Fruit fly (Drosophila melanogaster) whole organism, embryonic: ENCODE results near the gene HUWE1.

Experiments
- Adf1 ChIP-seq: fragments of 200-800 bp; sonication (Bioruptor generic); IDR thresholded peaks from 2 replicates; pipeline ENCODE4 v1.3.6; 2022; ENCODE audit warnings: missing biosample characterization, missing genetic modification characterization
- Awh ChIP-seq: fragments of 200-800 bp; sonication (Bioruptor generic); IDR thresholded peaks from 2 replicates; pipeline ENCODE4, ENCODE4 v1.3.6; 2022; ENCODE audit warnings: missing biosample characterization, missing genetic modification characterization
- B-H1 ChIP-seq: fragments of 200-800 bp; sonication (Bioruptor generic); IDR thresholded peaks from 3 replicates; pipeline ENCODE4 v1.3.6; 2022; ENCODE audit warnings: missing biosample characterization, missing genetic modification characterization
- Bdp1 ChIP-seq: fragments of 200-800 bp; sonication (Bioruptor generic); optimal IDR thresholded peaks from 3 replicates; lab custom pipeline; 2016; ENCODE audit warnings: missing biosample characterization, missing genetic modification characterization
- C15 ChIP-seq: fragments of 200-800 bp; sonication (Bioruptor generic); IDR thresholded peaks from 3 replicates; pipeline ENCODE4 v1.3.6; 2022; ENCODE audit warnings: missing biosample characterization, missing genetic modification characterization
- CG10274 ChIP-seq: fragments of 200-800 bp; sonication (Bioruptor generic); optimal IDR thresholded peaks from 3 replicates; lab custom pipeline; 2017; ENCODE audit warnings: missing biosample characterization, mild to moderate bottlenecking, missing genetic modification characterization
- CG10543 ChIP-seq: fragments of 200-800 bp; sonication (Bioruptor generic); optimal IDR thresholded peaks from 3 replicates; lab custom pipeline; 2017; ENCODE audit warnings: missing biosample characterization, mild to moderate bottlenecking, missing genetic modification characterization, moderate library complexity
- CG12769 ChIP-seq: fragments of 200-800 bp; sonication (Bioruptor generic); optimal IDR thresholded peaks from 2 replicates; lab custom pipeline; 2019; ENCODE audit warnings: missing biosample characterization, mild to moderate bottlenecking, missing genetic modification characterization, moderate library complexity
- CG13287 ChIP-seq: fragments of 200-800 bp; sonication (Bioruptor generic); IDR thresholded peaks from 2 replicates; pipeline ENCODE4 v1.3.6; 2022; ENCODE audit warnings: missing biosample characterization, missing genetic modification characterization; ENCODE audit not compliant: partially characterized antibody
- CG13775 ChIP-seq: fragments of 200-800 bp; sonication (Bioruptor generic); optimal IDR thresholded peaks from 3 replicates; lab custom pipeline; 2017; ENCODE audit warnings: missing biosample characterization, mild to moderate bottlenecking, missing genetic modification characterization
- CG14441 ChIP-seq: fragments of 200-800 bp; sonication (Bioruptor generic); IDR thresholded peaks from 2 replicates; pipeline ENCODE4 v1.3.6; 2022; ENCODE audit warnings: missing biosample characterization, missing genetic modification characterization
- CG15514 ChIP-seq: fragments of 200-800 bp; sonication (Bioruptor generic); optimal IDR thresholded peaks from 3 replicates; lab custom pipeline; 2017; ENCODE audit warnings: missing biosample characterization, missing genetic modification characterization, mild to moderate bottlenecking, moderate library complexity, missing genetic modification reagents
- CG1602 ChIP-seq: fragments of 200-800 bp; sonication (Bioruptor generic); optimal IDR thresholded peaks from 3 replicates; lab custom pipeline; 2016; ENCODE audit warnings: missing biosample characterization, missing genetic modification characterization
- CG16813 ChIP-seq: fragments of 200-800 bp; sonication (Bioruptor generic); IDR thresholded peaks from 3 replicates; pipeline ENCODE4 v1.3.6; 2022; ENCODE audit warnings: missing biosample characterization, missing genetic modification characterization; ENCODE audit not compliant: partially characterized antibody
- CG17186 ChIP-seq: fragments of 200-800 bp; sonication (Bioruptor generic); optimal IDR thresholded peaks from 3 replicates; lab custom pipeline; 2017; ENCODE audit warnings: missing biosample characterization, missing genetic modification reagents, missing genetic modification characterization
- CG17612 ChIP-seq: fragments of 200-800 bp; sonication (Bioruptor generic); IDR thresholded peaks from 2 replicates; pipeline ENCODE4 v1.3.6; 2022; ENCODE audit warnings: missing biosample characterization, missing genetic modification characterization
- CG18262 ChIP-seq: fragments of 200-800 bp; optimal IDR thresholded peaks from 3 replicates; lab custom pipeline; 2019; ENCODE audit warnings: missing biosample characterization, mild to moderate bottlenecking, missing genetic modification characterization, moderate library complexity
- CG2875 ChIP-seq: fragments of 200-800 bp; sonication (Bioruptor generic); optimal IDR thresholded peaks from 2 replicates; lab custom pipeline; 2017; ENCODE audit warnings: missing biosample characterization, mild to moderate bottlenecking, missing genetic modification characterization, missing genetic modification reagents
- CG30431 ChIP-seq: fragments of 200-800 bp; sonication (Bioruptor generic); optimal IDR thresholded peaks from 2 replicates; lab custom pipeline; 2017; ENCODE audit warnings: missing biosample characterization, missing genetic modification characterization
- CG3163 ChIP-seq: fragments of 200-800 bp; sonication (Bioruptor generic); optimal IDR thresholded peaks from 3 replicates; lab custom pipeline; 2016; ENCODE audit warnings: missing biosample characterization, missing genetic modification characterization
- CG32767 ChIP-seq: fragments of 200-800 bp; sonication (Bioruptor generic); IDR thresholded peaks from 2 replicates; pipeline ENCODE4 v1.3.6; 2022; ENCODE audit warnings: missing biosample characterization, missing genetic modification characterization
- CG43689 ChIP-seq: fragments of 200-800 bp; sonication (Bioruptor generic); IDR thresholded peaks from 2 replicates; pipeline ENCODE4 v1.3.6; 2022; ENCODE audit warnings: missing biosample characterization, missing genetic modification characterization
- CG6175 ChIP-seq: fragments of 200-800 bp; sonication (Bioruptor generic); IDR thresholded peaks from 3 replicates; pipeline ENCODE4 v1.3.6; 2022; ENCODE audit warnings: missing biosample characterization, missing genetic modification characterization
- CG7357 ChIP-seq: fragments of 200-800 bp; sonication (Bioruptor generic); IDR thresholded peaks from 3 replicates; pipeline ENCODE4 v1.3.6; 2022; ENCODE audit warnings: missing biosample characterization, missing genetic modification characterization
- CG7556 ChIP-seq: fragments of 200-800 bp; sonication (Bioruptor generic); optimal IDR thresholded peaks from 2 replicates; lab custom pipeline; 2017; ENCODE audit warnings: missing biosample characterization, mild to moderate bottlenecking, missing genetic modification characterization
- CG7987 ChIP-seq: fragments of 200-800 bp; sonication (Bioruptor generic); optimal IDR thresholded peaks from 2 replicates; lab custom pipeline; 2018; ENCODE audit warnings: missing biosample characterization, mild to moderate bottlenecking, missing genetic modification characterization, moderate library complexity
- CG8359 ChIP-seq: fragments of 200-800 bp; sonication (Bioruptor generic); optimal IDR thresholded peaks from 2 replicates; lab custom pipeline; 2017; ENCODE audit warnings: missing biosample characterization, mild to moderate bottlenecking, missing genetic modification characterization, borderline replicate concordance
- CG8765 ChIP-seq: fragments of 200-800 bp; sonication (Bioruptor generic); IDR thresholded peaks from 2 replicates; pipeline ENCODE4 v1.3.6; 2022; ENCODE audit warnings: missing biosample characterization, missing genetic modification characterization
- CG8944 ChIP-seq: fragments of 200-800 bp; sonication (Bioruptor generic); optimal IDR thresholded peaks from 3 replicates; lab custom pipeline; 2016; ENCODE audit warnings: missing biosample characterization, missing genetic modification characterization
- CG9215 ChIP-seq: fragments of 200-800 bp; sonication (Bioruptor generic); IDR thresholded peaks from 2 replicates; pipeline ENCODE4 v1.3.6; 2022; ENCODE audit warnings: missing biosample characterization, missing genetic modification characterization
- CG9609 ChIP-seq: fragments of 200-800 bp; sonication (Bioruptor generic); optimal IDR thresholded peaks from 3 replicates; lab custom pipeline; 2016; ENCODE audit warnings: missing biosample characterization, missing genetic modification characterization
- D19B ChIP-seq: fragments of 200-800 bp; sonication (Bioruptor generic); optimal IDR thresholded peaks from 2 replicates; lab custom pipeline; 2017; ENCODE audit warnings: missing biosample characterization, mild to moderate bottlenecking, missing genetic modification characterization
- E2f2 ChIP-seq: fragments of 200-800 bp; sonication (Bioruptor generic); IDR thresholded peaks from 2 replicates; pipeline ENCODE4 v1.3.6; 2022; ENCODE audit warnings: missing biosample characterization, missing genetic modification characterization
- Ets65A ChIP-seq: fragments of 200-800 bp; sonication (Bioruptor generic); peaks from one replicate; lab custom pipeline; 2016; ENCODE audit warnings: missing biosample characterization, missing genetic modification characterization
- Hr78 ChIP-seq, 2 experiments: fragments of 200-800 bp in 1 of 2; fragments of >200 bp in 1 of 2; sonication (Bioruptor generic) in 1 of 2; optimal IDR thresholded peaks; 2 replicates each; lab custom pipeline; 2017 to 2019; ENCODE audit warnings: missing biosample characterization in 2 of 2, missing genetic modification characterization in 2 of 2, mild to moderate bottlenecking in 1 of 2, moderate library complexity in 1 of 2
- Lpt ChIP-seq: fragments of >200 bp; optimal IDR thresholded peaks from 2 replicates; lab custom pipeline; 2018; ENCODE audit warnings: missing biosample characterization, missing genetic modification characterization
- MTF-1 ChIP-seq: fragments of 200-800 bp; sonication (Bioruptor generic); optimal IDR thresholded peaks from 2 replicates; lab custom pipeline; 2018; ENCODE audit warnings: missing biosample characterization, mild to moderate bottlenecking, missing genetic modification characterization, borderline replicate concordance
- Nf-YA ChIP-seq: fragments of 200-800 bp; sonication (Bioruptor generic); IDR thresholded peaks from 2 replicates; pipeline ENCODE4 v1.3.6; 2022; ENCODE audit warnings: missing biosample characterization, missing genetic modification characterization
- Sin3A ChIP-seq: fragments of >200 bp; optimal IDR thresholded peaks from 2 replicates; lab custom pipeline; 2018
- Stat92E ChIP-seq, 3 experiments: fragments of >200 bp in 2 of 3; fragments of 200-800 bp in 1 of 3; sonication (Bioruptor generic) in 1 of 3; optimal IDR thresholded peaks; 2 replicates each; lab custom pipeline; 2017 to 2019; ENCODE audit warnings: missing biosample characterization in 3 of 3, missing genetic modification characterization in 3 of 3, mild to moderate bottlenecking in 1 of 3, moderate library complexity in 1 of 3
- YL-1 ChIP-seq: fragments of 200-800 bp; sonication (Bioruptor generic); optimal IDR thresholded peaks from 3 replicates; lab custom pipeline; 2017; ENCODE audit warnings: missing biosample characterization, mild to moderate bottlenecking, missing genetic modification characterization
- ara ChIP-seq: fragments of 200-800 bp; sonication (Bioruptor generic); IDR thresholded peaks from 2 replicates; pipeline ENCODE4 v1.3.6; 2022; ENCODE audit warnings: missing biosample characterization, missing genetic modification characterization
- ash1 ChIP-seq: fragments of 200-800 bp; sonication (Bioruptor generic); optimal IDR thresholded peaks from 2 replicates; lab custom pipeline; 2018; ENCODE audit warnings: missing biosample characterization, mild to moderate bottlenecking, missing genetic modification characterization
- cg ChIP-seq: fragments of 200-800 bp; sonication (Bioruptor generic); optimal IDR thresholded peaks from 3 replicates; lab custom pipeline; 2019; ENCODE audit warnings: missing biosample characterization, mild to moderate bottlenecking, missing genetic modification characterization, moderate library complexity
- dimm ChIP-seq: fragments of 200-800 bp; sonication (Bioruptor generic); IDR thresholded peaks from 2 replicates; pipeline ENCODE4 v1.3.6; 2022; ENCODE audit warnings: missing biosample characterization, missing genetic modification characterization
- ems ChIP-seq: fragments of 200-800 bp; sonication (Bioruptor generic); optimal IDR thresholded peaks from 3 replicates; lab custom pipeline; 2016; ENCODE audit warnings: missing biosample characterization, missing genetic modification characterization
- ewg ChIP-seq: fragments of 200-800 bp; sonication (Bioruptor generic); optimal IDR thresholded peaks from 3 replicates; lab custom pipeline; 2017; ENCODE audit warnings: mild to moderate bottlenecking, missing biosample characterization, missing genetic modification reagents, missing genetic modification characterization
- grn ChIP-seq: fragments of 200-800 bp; sonication (Bioruptor generic); optimal IDR thresholded peaks from 3 replicates; lab custom pipeline; 2017; ENCODE audit warnings: missing biosample characterization, missing genetic modification characterization
- klu ChIP-seq: fragments of 200-800 bp; sonication (Bioruptor generic); IDR thresholded peaks from 2 replicates; pipeline ENCODE4 v1.3.6; 2022; ENCODE audit warnings: missing biosample characterization, missing genetic modification characterization
- luna ChIP-seq: fragments of 200-800 bp; sonication (Bioruptor generic); optimal IDR thresholded peaks from 2 replicates; lab custom pipeline; 2016; ENCODE audit warnings: missing biosample characterization, missing genetic modification characterization
- org-1 ChIP-seq: fragments of 200-800 bp; sonication (Bioruptor generic); optimal IDR thresholded peaks from 2 replicates; lab custom pipeline; 2017; ENCODE audit warnings: missing biosample characterization, missing genetic modification characterization
- run ChIP-seq: fragments of 200-800 bp; sonication (Bioruptor generic); optimal IDR thresholded peaks from 3 replicates; lab custom pipeline; 2018; ENCODE audit warnings: missing biosample characterization, mild to moderate bottlenecking, missing genetic modification characterization

The HUWE1 gene

DNA sequence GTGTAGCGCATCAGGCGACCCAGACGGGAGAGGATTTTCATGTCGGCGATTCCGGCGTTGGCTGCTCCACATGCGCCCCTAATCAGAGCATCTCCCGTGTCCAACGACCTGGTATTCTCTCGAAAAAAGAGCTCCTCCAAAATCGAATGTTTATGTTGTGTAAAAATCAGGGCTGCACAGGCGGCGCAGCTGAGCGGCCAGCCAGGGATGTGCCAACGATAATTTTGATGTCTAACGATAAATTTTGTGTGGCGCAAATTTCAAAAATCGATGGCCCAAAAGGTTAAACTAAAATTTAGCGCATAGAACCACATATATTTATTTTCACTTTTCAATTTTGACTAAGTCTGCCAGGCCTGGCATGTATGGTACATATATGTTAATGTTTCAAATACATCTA is 11.4 kb upstream of the HUWE1 start, which contains the start of gene CG9240 (continued):
- TF ChIP-seq Ets65A (GFP tag; lab: Kevin White, UChicago) (no peak), Lpt (GFP tag; lab: Kevin White, UChicago) (no peak), grn (no peak), CG7556 (GFP tag; lab: Kevin White, UChicago) (no peak), run (no peak), MTF-1 (GFP tag; lab: Kevin White, UChicago) (no peak), ash1 (GFP tag; lab: Kevin White, UChicago) (no peak), CG15514 (GFP tag; lab: Kevin White, UChicago) (peak; percentile 69), dimm (GFP tag; lab: Robert Waterston, UW) (no peak), CG10543 (GFP tag; lab: Kevin White, UChicago) (no peak), CG9609 (GFP tag; lab: Kevin White, UChicago) (no peak), org-1 (GFP tag; lab: Kevin White, UChicago) (no peak), CG3163 (GFP tag; lab: Kevin White, UChicago) (no peak), CG30431 (GFP tag; lab: Kevin White, UChicago) (no peak), CG12769 (tag; lab: Kevin White, UChicago) (peak; percentile 5), CG16813 (GFP tag; lab: Robert Waterston, UW) (no peak), CG17186 (GFP tag; lab: Kevin White, UChicago) (peak; percentile 42), CG14441 (GFP tag; lab: Robert Waterston, UW) (no peak), CG32767 (GFP tag; lab: Robert Waterston, UW) (no peak), CG8944 (no peak), CG43689 (no peak), ems (GFP tag; lab: Kevin White, UChicago) (no peak), CG18262 (tag; lab: Kevin White, UChicago) (no peak), CG7357 (GFP tag; lab: Robert Waterston, UW) (no peak), Adf1 (GFP tag; lab: Robert Waterston, UW) (0 out of 2 replicates have a peak, but pooled peaks have one; percentile 14), Sin3A (no peak), Hr78 (GFP tag; optimal IDR thresholded peaks at IDR 0.05; lab: Kevin White, UChicago) (no peak), klu (GFP tag; lab: Robert Waterston, UW) (no peak), Nf-YA (no peak), cg (no peak), YL-1 (GFP tag; lab: Kevin White, UChicago) (peak; percentile 41), B-H1 (GFP tag; lab: Robert Waterston, UW) (no peak), CG10274 (GFP tag; lab: Kevin White, UChicago) (no peak), ara (GFP tag; lab: Robert Waterston, UW) (no peak), CG6175 (no peak), CG1602 (GFP tag; lab: Kevin White, UChicago) (no peak), CG13775 (no peak), Bdp1 (GFP tag; lab: Kevin White, UChicago) (no peak), CG8765 (GFP tag; lab: Robert Waterston, UW) (no peak), E2f2 (GFP tag; lab: Robert Waterston, UW) (peak; percentile 94), D19B (GFP tag; lab: Kevin White, UChicago) (no peak), CG7987 (GFP tag; lab: Kevin White, UChicago) (no peak), luna (GFP tag; lab: Kevin White, UChicago) (no peak), CG9215 (GFP tag; lab: Robert Waterston, UW) (no peak), CG17612 (no peak), Stat92E (GFP tag; optimal IDR thresholded peaks at IDR 0.05; lab: Kevin White, UChicago) (no peak), Awh (no peak), CG13287 (GFP tag; lab: Robert Waterston, UW) (peak; percentile 32; the same call in 1 of the 2 replicates), C15 (GFP tag; lab: Robert Waterston, UW) (no peak), CG2875 (GFP tag; lab: Kevin White, UChicago) (no peak), ewg (GFP tag; lab: Kevin White, UChicago) (no peak), CG8359 (GFP tag; lab: Kevin White, UChicago) (no peak)
